Worm (Caenorhabditis elegans) whole organism, L4 larva: ENCODE measurements around the gene sto-6.

Source experiments
- F10B5.3 ChIP-seq: sonication (generic microtip); optimal IDR thresholded peaks from 2 replicates; lab custom pipeline; 2016; ENCODE audit warnings: mild to moderate bottlenecking, missing genetic modification characterization, missing compliant biosample characterization
- F44E2.7 ChIP-seq: fragments of 200-800 bp; sonication (Bioruptor generic); IDR thresholded peaks from 2 replicates; pipeline ENCODE4 v2.1.2; 2022; ENCODE audit warnings: missing genetic modification characterization, missing compliant biosample characterization
- Y48G9A.11 ChIP-seq: fragments of 200-800 bp; sonication (Bioruptor generic); IDR thresholded peaks from 2 replicates; pipeline ENCODE4 v1.3.6; 2022; ENCODE audit warnings: missing genetic modification reagents, missing genetic modification characterization, missing compliant biosample characterization
- ZK337.2 ChIP-seq: fragments of 200-800 bp; sonication (Bioruptor generic); IDR thresholded peaks from 2 replicates; pipeline ENCODE4 v1.3.6; 2022; ENCODE audit warnings: missing genetic modification reagents, missing genetic modification characterization, missing compliant biosample characterization
- aha-1 ChIP-seq: fragments of 150-350 bp; peaks from one replicate; lab custom pipeline; 2014; ENCODE audit warnings: missing biosample characterization, missing genetic modification characterization
- ama-1 ChIP-seq: fragments of 150-350 bp; optimal IDR thresholded peaks from 2 replicates; lab custom pipeline; 2014; ENCODE audit warnings: inconsistent platforms, mixed read lengths
- ceh-20 ChIP-seq: fragments of 200-800 bp; sonication (Bioruptor generic); IDR thresholded peaks from 2 replicates; pipeline ENCODE4 v1.3.6; 2022; ENCODE audit warnings: missing genetic modification reagents, missing genetic modification characterization, missing compliant biosample characterization
- ceh-28 ChIP-seq: fragments of 150-350 bp; optimal IDR thresholded peaks from 2 replicates; lab custom pipeline; 2014; ENCODE audit warnings: missing biosample characterization, missing genetic modification reagents, missing genetic modification characterization
- ceh-44 ChIP-seq: fragments of 200-800 bp; sonication (Bioruptor generic); IDR thresholded peaks from 2 replicates; pipeline ENCODE4 v1.3.6; 2022; ENCODE audit warnings: missing genetic modification reagents, missing genetic modification characterization, missing compliant biosample characterization
- daf-16 ChIP-seq, 3 experiments: sonication (generic microtip); optimal IDR thresholded peaks; 2 replicates each; lab custom pipeline; 2016 to 2017; ENCODE audit warnings: missing genetic modification characterization in 3 of 3, missing genetic modification reagents in 3 of 3, mild to moderate bottlenecking in 2 of 3, missing compliant biosample characterization in 2 of 3, missing biosample characterization in 1 of 3, moderate library complexity in 1 of 3
- daf-19 ChIP-seq: fragments of 200-800 bp; sonication (Bioruptor generic); conservative IDR thresholded peaks from 2 replicates; pipeline ENCODE4 v1.3.6; 2022; ENCODE audit warnings: missing genetic modification characterization, missing compliant biosample characterization
- dmd-6 ChIP-seq: fragments of 200-800 bp; sonication (Bioruptor generic); IDR thresholded peaks from 2 replicates; pipeline ENCODE4 v1.3.6; 2022; ENCODE audit warnings: missing genetic modification reagents, missing genetic modification characterization, missing compliant biosample characterization
- dpl-1 ChIP-seq: fragments of 150-350 bp; optimal IDR thresholded peaks from 2 replicates; lab custom pipeline; 2014; ENCODE audit warnings: missing biosample characterization, missing genetic modification reagents, missing genetic modification characterization
- dve-1 ChIP-seq: sonication (generic microtip); optimal IDR thresholded peaks from 2 replicates; lab custom pipeline; 2017; ENCODE audit warnings: antibody characterized with exemption, mild to moderate bottlenecking, missing genetic modification characterization, missing compliant biosample characterization; ENCODE audit not compliant: insufficient read depth
- egl-43 ChIP-seq: fragments of 200-800 bp; sonication (Bioruptor generic); IDR thresholded peaks from 2 replicates; pipeline ENCODE4 v1.3.6; 2022; ENCODE audit warnings: missing genetic modification reagents, missing genetic modification characterization, missing compliant biosample characterization
- fos-1 ChIP-seq: fragments of 150-350 bp; optimal IDR thresholded peaks from 2 replicates; lab custom pipeline; 2014; ENCODE audit warnings: missing biosample characterization, missing genetic modification characterization
- hif-1 ChIP-seq, 2 experiments: sonication (generic microtip); optimal IDR thresholded peaks; 2 replicates each; lab custom pipeline; 2016 to 2017; ENCODE audit warnings: missing compliant biosample characterization in 2 of 2, missing genetic modification characterization in 2 of 2, missing genetic modification reagents in 2 of 2, missing genotype in 2 of 2, mild to moderate bottlenecking in 1 of 2
- hlh-30 ChIP-seq: sonication (generic microtip); optimal IDR thresholded peaks from 2 replicates; lab custom pipeline; 2017; ENCODE audit warnings: antibody characterized with exemption, mild to moderate bottlenecking, missing genetic modification characterization, missing compliant biosample characterization; ENCODE audit not compliant: insufficient read depth
- hmg-1.1 ChIP-seq: fragments of 200-800 bp; sonication (Bioruptor generic); IDR thresholded peaks from 2 replicates; pipeline ENCODE4 v1.3.6; 2022; ENCODE audit warnings: missing genetic modification reagents, missing genetic modification characterization, missing compliant biosample characterization
- lin-13 ChIP-seq: fragments of 150-350 bp; optimal IDR thresholded peaks from 2 replicates; lab custom pipeline; 2014; ENCODE audit warnings: missing biosample characterization, missing genetic modification reagents, missing genetic modification characterization
- lin-29 ChIP-seq: fragments of 200-800 bp; sonication (Bioruptor generic); IDR thresholded peaks from 2 replicates; pipeline ENCODE4 v1.3.6; 2022; ENCODE audit warnings: missing genetic modification reagents, missing genetic modification characterization, missing compliant biosample characterization
- lin-38 ChIP-seq: fragments of 200-800 bp; sonication (Bioruptor generic); IDR thresholded peaks from 2 replicates; pipeline ENCODE4 v1.3.6; 2022; ENCODE audit warnings: missing genetic modification reagents, missing genetic modification characterization, missing compliant biosample characterization
- mep-1 ChIP-seq: fragments of 150-350 bp; sonication (generic microtip); optimal IDR thresholded peaks from 3 replicates; lab custom pipeline; 2014; ENCODE audit warnings: missing biosample characterization, missing genetic modification characterization
- mes-2 ChIP-seq: sonication (generic microtip); optimal IDR thresholded peaks from 2 replicates; lab custom pipeline; 2016; ENCODE audit warnings: missing genotype, mild to moderate bottlenecking, missing genetic modification characterization, missing compliant biosample characterization; ENCODE audit not compliant: poor library complexity, severe bottlenecking
- mxl-3 ChIP-seq: fragments of 200-800 bp; sonication (Bioruptor generic); optimal IDR thresholded peaks from 2 replicates; lab custom pipeline; 2018; ENCODE audit warnings: mild to moderate bottlenecking, missing genetic modification characterization, missing compliant biosample characterization
- nhr-102 ChIP-seq: sonication (generic microtip); optimal IDR thresholded peaks from 2 replicates; lab custom pipeline; 2016; ENCODE audit warnings: mild to moderate bottlenecking, missing genetic modification characterization, moderate library complexity, missing compliant biosample characterization
- nhr-237 ChIP-seq: sonication (generic microtip); optimal IDR thresholded peaks from 2 replicates; lab custom pipeline; 2017; ENCODE audit warnings: missing biosample characterization, missing genetic modification characterization
- nhr-28 ChIP-seq: fragments of 150-350 bp; optimal IDR thresholded peaks from 2 replicates; lab custom pipeline; 2014; ENCODE audit warnings: missing biosample characterization, missing genetic modification characterization
- nhr-77 ChIP-seq: fragments of 150-350 bp; optimal IDR thresholded peaks from 2 replicates; lab custom pipeline; 2014; ENCODE audit warnings: missing biosample characterization, missing genetic modification characterization
- pha-4 ChIP-seq, 2 experiments: fragments of 150-350 bp in 1 of 2; fragments of 200-800 bp in 1 of 2; sonication (Bioruptor generic) in 1 of 2; IDR thresholded peaks in 1 of 2; optimal IDR thresholded peaks in 1 of 2; 2 replicates each; pipeline versions ENCODE4 v1.3.6 to Lab custom; 2014 to 2022; ENCODE audit warnings: missing genetic modification characterization in 2 of 2, missing genetic modification reagents in 2 of 2, missing biosample characterization in 1 of 2, missing compliant biosample characterization in 1 of 2
- php-3 ChIP-seq: fragments of 200-800 bp; sonication (Bioruptor generic); IDR thresholded peaks from 2 replicates; pipeline ENCODE4 v1.3.6; 2022; ENCODE audit warnings: missing genetic modification reagents, missing genetic modification characterization, missing compliant biosample characterization
- pqm-1 ChIP-seq: sonication (generic microtip); optimal IDR thresholded peaks from 2 replicates; lab custom pipeline; 2017; ENCODE audit warnings: missing biosample characterization, missing genetic modification characterization
- rbr-2 ChIP-seq: sonication (generic microtip); optimal IDR thresholded peaks from 2 replicates; lab custom pipeline; 2016; ENCODE audit warnings: missing genotype, missing genetic modification characterization, missing compliant biosample characterization
- saeg-2 ChIP-seq: fragments of 200-800 bp; sonication (Bioruptor generic); IDR thresholded peaks from 2 replicates; pipeline ENCODE4 v1.3.6; 2022; ENCODE audit warnings: missing genetic modification reagents, missing genetic modification characterization, missing compliant biosample characterization
- set-16 ChIP-seq: fragments of 200-800 bp; sonication (Bioruptor generic); IDR thresholded peaks from 2 replicates; pipeline ENCODE4 v1.3.6; 2022; ENCODE audit warnings: missing genetic modification reagents, missing genetic modification characterization, missing compliant biosample characterization
- spr-1 ChIP-seq: sonication (generic microtip); optimal IDR thresholded peaks from 2 replicates; lab custom pipeline; 2016; ENCODE audit warnings: mild to moderate bottlenecking, missing genetic modification characterization, missing compliant biosample characterization
- tra-1 ChIP-seq: fragments of 200-800 bp; sonication (Bioruptor generic); IDR thresholded peaks from 2 replicates; pipeline ENCODE4 v1.3.6; 2022; ENCODE audit warnings: missing genetic modification reagents, missing genetic modification characterization, missing compliant biosample characterization
- unc-62 ChIP-seq, 3 experiments: fragments of 150-350 bp in 1 of 3; sonication (generic microtip); optimal IDR thresholded peaks in 2 of 3; peaks in 1 of 3; 1 replicate in 1 of 3; 2 replicates in 2 of 3; lab custom pipeline; 2014 to 2017; ENCODE audit warnings: missing biosample characterization in 3 of 3, missing genetic modification characterization in 3 of 3, missing genetic modification reagents in 3 of 3, missing genotype in 1 of 3
- zfp-3 ChIP-seq: fragments of 200-800 bp; sonication (Bioruptor generic); conservative IDR thresholded peaks from 2 replicates; pipeline ENCODE4 v1.3.6; 2022; ENCODE audit warnings: missing genetic modification reagents, missing genetic modification characterization, missing compliant biosample characterization
- zip-11 ChIP-seq: fragments of 200-800 bp; sonication (Bioruptor generic); IDR thresholded peaks from 2 replicates; pipeline ENCODE4 v1.3.6; 2022; ENCODE audit warnings: missing genetic modification characterization, missing compliant biosample characterization
- zip-2 ChIP-seq: fragments of 150-350 bp; optimal IDR thresholded peaks from 2 replicates; lab custom pipeline; 2014; ENCODE audit warnings: missing biosample characterization, missing genetic modification characterization

The sto-6 gene

ce11 chrX:11661625-11662024, 29.4 kb downstream of the sto-6 start, which contains the start of gene sfxn-1.5 (continued):
- TF ChIP-seq zip-11 (GFP tag; lab: Robert Waterston, UW) (no peak), nhr-28 (tag; lab: Kevin White, UChicago) (peak; percentile 90), nhr-77 (tag; lab: Kevin White, UChicago) (peak; percentile 90), tra-1 (GFP tag; lab: Robert Waterston, UW) (peak; percentile 68), daf-16 (GFP tag; optimal IDR thresholded peaks at IDR 0.05; lab: Kevin White, UChicago) (no peak), daf-16 (tag; optimal IDR thresholded peaks at IDR 0.05; lab: Kevin White, UChicago) (peak; percentile 98), pqm-1 (peak; percentile 97), dve-1 (tag; lab: Kevin White, UChicago) (peak; percentile 95), ama-1 (lab: Kevin White, UChicago) (no peak), fos-1 (no peak), mep-1 (peak; percentile 63), mxl-3 (GFP tag; lab: Kevin White, UChicago) (peak; percentile 55)

ce11 chrX:11662069-11662468, 29.9 kb downstream of the sto-6 start:
- TF ChIP-seq set-16 (GFP tag; lab: Robert Waterston, UW) (no peak), lin-13 (GFP tag; lab: Kevin White, UChicago) (no peak), nhr-77 (tag; lab: Kevin White, UChicago) (no peak), F44E2.7 (no peak), lin-29 (GFP tag; lab: Robert Waterston, UW) (no peak), rbr-2 (no peak), saeg-2 (GFP tag; lab: Robert Waterston, UW) (no peak), ZK337.2 (GFP tag; lab: Robert Waterston, UW) (no peak), zfp-3 (GFP tag; lab: Robert Waterston, UW) (0 out of 2 replicates have a peak, but pooled peaks have one; percentile 36), unc-62 (GFP tag; optimal IDR thresholded peaks at IDR 0.05 in 1 of 2; lab: Kevin White, UChicago) (peak in 1 of 2 experiments; percentile 4), unc-62 (tag; optimal IDR thresholded peaks at IDR 0.05; lab: Kevin White, UChicago) (no peak), nhr-102 (tag; lab: Kevin White, UChicago) (no peak), tra-1 (GFP tag; lab: Robert Waterston, UW) (0 out of 2 replicates have a peak, but pooled peaks have one; percentile 9), ceh-44 (no peak), daf-19 (GFP tag; lab: Robert Waterston, UW) (no peak), nhr-28 (tag; lab: Kevin White, UChicago) (no peak), Y48G9A.11 (no peak), zip-2 (tag; lab: Kevin White, UChicago) (no peak), mxl-3 (GFP tag; lab: Kevin White, UChicago) (peak; percentile 11), pha-4 (GFP tag; IDR thresholded peaks at IDR 0.05; lab: Robert Waterston, UW) (no peak), pha-4 (tag; optimal IDR thresholded peaks at IDR 0.05; lab: Kevin White, UChicago) (no peak), ceh-20 (peak; percentile 38; the same call in 1 of the 2 replicates), hlh-30 (tag; lab: Kevin White, UChicago) (peak; percentile 86), lin-38 (GFP tag; lab: Robert Waterston, UW) (no peak), dmd-6 (GFP tag; lab: Robert Waterston, UW) (peak; percentile 30), F10B5.3 (tag; lab: Kevin White, UChicago) (no peak), egl-43 (no peak), aha-1 (tag; lab: Kevin White, UChicago) (peak; percentile 37)

- TF ChIP-seq hmg-1.1 (no peak), pqm-1 (no peak), nhr-237 (no peak), ceh-28 (tag; lab: Kevin White, UChicago) (no peak), dpl-1 (GFP tag; lab: Kevin White, UChicago) (peak; percentile 65), dve-1 (tag; lab: Kevin White, UChicago) (peak; percentile 52), nhr-28 (tag; lab: Kevin White, UChicago) (peak; percentile 9), mes-2 (tag; lab: Kevin White, UChicago) (peak; percentile 5), hif-1 (tag; optimal IDR thresholded peaks at IDR 0.05; lab: Kevin White, UChicago) (no peak), spr-1 (tag; lab: Kevin White, UChicago) (no peak), php-3 (GFP tag; lab: Robert Waterston, UW) (no peak), pha-4 (GFP tag; IDR thresholded peaks at IDR 0.05; lab: Robert Waterston, UW) (no peak), pha-4 (tag; optimal IDR thresholded peaks at IDR 0.05; lab: Kevin White, UChicago) (no peak)
- TF ChIP-seq, all 104 proteins: peak for 4
Measured at ce11 chrX:11662557-11662956, 30.4 kb downstream of the sto-6 start.
